Worm (Caenorhabditis elegans) whole organism, L1 larva: ENCODE data around the gene rbr-2.

Experiments
- C16A3.4 ChIP-seq: fragments of 150-350 bp; optimal IDR thresholded peaks from 2 replicates; lab custom pipeline; 2014; ENCODE audit warnings: missing biosample characterization, missing genetic modification characterization
- Y116A8C.19 ChIP-seq: sonication (generic microtip); optimal IDR thresholded peaks from 2 replicates; lab custom pipeline; 2016; ENCODE audit warnings: missing compliant biosample characterization, missing genetic modification characterization, borderline replicate concordance
- aly-2 ChIP-seq: fragments of 150-350 bp; optimal IDR thresholded peaks from 2 replicates; lab custom pipeline; 2014; ENCODE audit warnings: missing biosample characterization, missing genetic modification characterization
- ama-1 ChIP-seq: fragments of 150-350 bp; optimal IDR thresholded peaks from 2 replicates; lab custom pipeline; 2014
- ceh-63 ChIP-seq: fragments of 200-800 bp; sonication (Bioruptor generic); optimal IDR thresholded peaks from 2 replicates; lab custom pipeline; 2018; ENCODE audit warnings: mild to moderate bottlenecking, missing genetic modification characterization, missing compliant biosample characterization
- ceh-8 ChIP-seq: fragments of 200-800 bp; sonication (Bioruptor generic); optimal IDR thresholded peaks from 2 replicates; lab custom pipeline; 2018; ENCODE audit warnings: mild to moderate bottlenecking, missing genetic modification characterization, moderate library complexity, missing compliant biosample characterization
- ceh-90 ChIP-seq: sonication (generic microtip); optimal IDR thresholded peaks from 2 replicates; lab custom pipeline; 2016; ENCODE audit warnings: missing genetic modification characterization, missing compliant biosample characterization
- dpl-1 ChIP-seq, 3 experiments: fragments of 150-350 bp in 2 of 3; sonication (generic microtip) in 1 of 3; optimal IDR thresholded peaks; 2 replicates each; lab custom pipeline; 2014 to 2017; ENCODE audit warnings: missing biosample characterization in 3 of 3, missing genetic modification characterization in 3 of 3, missing genetic modification reagents in 3 of 3
- efl-1 ChIP-seq, 4 experiments: fragments of 150-350 bp; optimal IDR thresholded peaks in 3 of 4; peaks in 1 of 4; 1 replicate in 1 of 4; 2 replicates in 3 of 4; lab custom pipeline; 2014; ENCODE audit warnings: missing biosample characterization in 2 of 4, missing genetic modification characterization in 2 of 4, missing genetic modification reagents in 2 of 4
- efl-3 ChIP-seq: fragments of 200-800 bp; sonication (Bioruptor generic); optimal IDR thresholded peaks from 2 replicates; lab custom pipeline; 2018; ENCODE audit warnings: mild to moderate bottlenecking, missing genetic modification characterization, missing compliant biosample characterization
- egl-13 ChIP-seq: sonication (generic microtip); optimal IDR thresholded peaks from 2 replicates; lab custom pipeline; 2016; ENCODE audit warnings: missing genotype, missing genetic modification reagents, missing genetic modification characterization, missing compliant biosample characterization
- elt-3 ChIP-seq, 6 experiments: fragments of 150-350 bp in 1 of 6; sonication (generic microtip); optimal IDR thresholded peaks; 2 replicates each; lab custom pipeline; 2017 to 2018; ENCODE audit warnings: missing biosample characterization in 6 of 6, missing genetic modification characterization in 6 of 6, inconsistent platforms in 1 of 6
- ets-5 ChIP-seq: fragments of 200-800 bp; sonication (Bioruptor generic); IDR thresholded peaks from 2 replicates; pipeline ENCODE4 v1.3.6; 2022; ENCODE audit warnings: missing genetic modification characterization, missing compliant biosample characterization
- fkh-10 ChIP-seq: sonication (generic microtip); optimal IDR thresholded peaks from 2 replicates; lab custom pipeline; 2017; ENCODE audit warnings: missing biosample characterization, missing genetic modification reagents, missing genetic modification characterization
- fkh-8 ChIP-seq: sonication (generic microtip); optimal IDR thresholded peaks from 2 replicates; lab custom pipeline; 2016; ENCODE audit warnings: mild to moderate bottlenecking, missing genetic modification characterization, missing compliant biosample characterization
- fos-1 ChIP-seq: fragments of 150-350 bp; optimal IDR thresholded peaks from 2 replicates; lab custom pipeline; 2014; ENCODE audit warnings: missing biosample characterization, missing genetic modification characterization
- irx-1 ChIP-seq: sonication (generic microtip); optimal IDR thresholded peaks from 2 replicates; lab custom pipeline; 2016; ENCODE audit warnings: missing genetic modification characterization, missing compliant biosample characterization
- lin-14 ChIP-seq: fragments of 200-800 bp; sonication (Bioruptor generic); optimal IDR thresholded peaks from 2 replicates; lab custom pipeline; 2018; ENCODE audit warnings: mild to moderate bottlenecking, missing genetic modification characterization, moderate library complexity, missing compliant biosample characterization
- lin-15B ChIP-seq: fragments of 150-350 bp; sonication (generic microtip); optimal IDR thresholded peaks from 3 replicates; lab custom pipeline; 2014; ENCODE audit warnings: missing biosample characterization, missing genetic modification characterization
- lin-35 ChIP-seq, 2 experiments: fragments of 150-350 bp; optimal IDR thresholded peaks; 2 replicates each; lab custom pipeline; 2014; ENCODE audit warnings: missing biosample characterization in 2 of 2, missing genetic modification characterization in 2 of 2, missing genetic modification reagents in 2 of 2
- lsy-2 ChIP-seq, 2 experiments: fragments of 150-350 bp; optimal IDR thresholded peaks; 2 replicates each; lab custom pipeline; 2014; ENCODE audit warnings: missing biosample characterization in 2 of 2, missing genetic modification characterization in 2 of 2
- nhr-19 ChIP-seq: fragments of 200-800 bp; sonication (Bioruptor generic); conservative IDR thresholded peaks from 2 replicates; pipeline ENCODE4 v1.3.6; 2022; ENCODE audit warnings: missing genetic modification characterization, missing compliant biosample characterization
- nhr-20 ChIP-seq: sonication (generic microtip); optimal IDR thresholded peaks from 2 replicates; lab custom pipeline; 2016; ENCODE audit warnings: mild to moderate bottlenecking, missing genetic modification characterization, missing compliant biosample characterization
- nhr-76 ChIP-seq: sonication (generic microtip); optimal IDR thresholded peaks from 2 replicates; lab custom pipeline; 2017; ENCODE audit warnings: missing biosample characterization, missing genetic modification characterization
- nhr-90 ChIP-seq: sonication (generic microtip); optimal IDR thresholded peaks from 2 replicates; lab custom pipeline; 2016; ENCODE audit warnings: mild to moderate bottlenecking, missing genetic modification characterization, missing compliant biosample characterization; ENCODE audit not compliant: poor library complexity
- pag-3 ChIP-seq: sonication (generic microtip); optimal IDR thresholded peaks from 2 replicates; lab custom pipeline; 2017; ENCODE audit warnings: missing genetic modification characterization, mild to moderate bottlenecking, missing compliant biosample characterization, antibody characterized with exemption, borderline replicate concordance; ENCODE audit not compliant: insufficient read depth
- pax-3 ChIP-seq: fragments of 200-800 bp; sonication (Bioruptor generic); optimal IDR thresholded peaks from 2 replicates; lab custom pipeline; 2018; ENCODE audit warnings: mild to moderate bottlenecking, missing genetic modification characterization, moderate library complexity, missing compliant biosample characterization
- rnt-1 ChIP-seq: sonication (generic microtip); optimal IDR thresholded peaks from 2 replicates; lab custom pipeline; 2016; ENCODE audit warnings: mild to moderate bottlenecking, missing genetic modification characterization, moderate library complexity, missing compliant biosample characterization
- snpc-4 ChIP-seq: fragments of 150-350 bp; optimal IDR thresholded peaks from 2 replicates; lab custom pipeline; 2014; ENCODE audit warnings: missing biosample characterization, missing genetic modification characterization
- sptf-1 ChIP-seq: fragments of 150-350 bp; optimal IDR thresholded peaks from 2 replicates; lab custom pipeline; 2014; ENCODE audit warnings: missing biosample characterization, missing genetic modification characterization
- unc-130 ChIP-seq: fragments of 150-350 bp; optimal IDR thresholded peaks from 2 replicates; lab custom pipeline; 2017; ENCODE audit warnings: missing biosample characterization, missing genetic modification characterization, inconsistent platforms
- unc-30 ChIP-seq: sonication (generic microtip); optimal IDR thresholded peaks from 2 replicates; lab custom pipeline; 2017; ENCODE audit warnings: missing biosample characterization, missing genetic modification characterization
- unc-62 ChIP-seq: fragments of 150-350 bp; optimal IDR thresholded peaks from 2 replicates; lab custom pipeline; 2014; ENCODE audit warnings: missing biosample characterization, missing genetic modification reagents, missing genetic modification characterization
- unc-86 ChIP-seq: sonication (generic microtip); optimal IDR thresholded peaks from 2 replicates; lab custom pipeline; 2016; ENCODE audit warnings: missing genetic modification characterization, missing compliant biosample characterization
- xbp-1 ChIP-seq: sonication (generic microtip); optimal IDR thresholded peaks from 2 replicates; lab custom pipeline; 2016; ENCODE audit warnings: missing genetic modification characterization, missing compliant biosample characterization
- ztf-11 ChIP-seq, 2 experiments: sonication (generic microtip); optimal IDR thresholded peaks; 2 replicates each; lab custom pipeline; 2016 to 2017; ENCODE audit warnings: missing genetic modification characterization in 2 of 2, missing biosample characterization in 1 of 2, missing compliant biosample characterization in 1 of 2
- ztf-4 ChIP-seq: fragments of 150-350 bp; optimal IDR thresholded peaks from 2 replicates; lab custom pipeline; 2014; ENCODE audit warnings: missing biosample characterization, missing genetic modification characterization

Gene rbr-2

DNA sequence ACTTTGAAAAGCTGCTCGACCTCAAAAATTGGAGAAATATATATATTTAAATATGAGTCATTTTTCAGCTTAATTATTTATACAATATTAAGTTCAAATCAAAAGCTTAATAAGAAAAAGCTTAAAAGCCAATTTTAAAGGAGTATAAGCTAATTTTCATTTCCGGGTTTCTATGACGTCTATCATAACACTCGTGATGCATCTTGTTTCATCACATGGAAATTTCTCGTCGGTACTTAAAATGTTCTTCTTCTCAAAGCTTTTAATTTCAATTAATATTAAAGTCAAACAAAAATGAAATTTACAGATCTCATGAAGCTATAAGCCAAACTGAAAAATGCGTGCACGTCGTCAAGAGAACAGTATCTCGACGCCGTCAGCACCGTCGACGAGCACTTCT lies at the start of gene rbr-2:
rbr-2 (plus strand) TSS at position 301 of the 400 bp plus-strand sequence.
- TF ChIP-seq lin-35 (GFP tag; optimal IDR thresholded peaks at IDR 0.05; lab: Kevin White, UChicago) = no peak
- TF ChIP-seq lin-15B = no peak
- no peak for TF ChIP-seq xbp-1 (tag; lab: Kevin White, UChicago)
- no peak for TF ChIP-seq unc-30
- TF ChIP-seq ama-1 (lab: Kevin White, UChicago) = no peak
- no peak for TF ChIP-seq ceh-8
- no peak for TF ChIP-seq snpc-4 (tag; lab: Kevin White, UChicago)
- no peak for TF ChIP-seq unc-86

DNA sequence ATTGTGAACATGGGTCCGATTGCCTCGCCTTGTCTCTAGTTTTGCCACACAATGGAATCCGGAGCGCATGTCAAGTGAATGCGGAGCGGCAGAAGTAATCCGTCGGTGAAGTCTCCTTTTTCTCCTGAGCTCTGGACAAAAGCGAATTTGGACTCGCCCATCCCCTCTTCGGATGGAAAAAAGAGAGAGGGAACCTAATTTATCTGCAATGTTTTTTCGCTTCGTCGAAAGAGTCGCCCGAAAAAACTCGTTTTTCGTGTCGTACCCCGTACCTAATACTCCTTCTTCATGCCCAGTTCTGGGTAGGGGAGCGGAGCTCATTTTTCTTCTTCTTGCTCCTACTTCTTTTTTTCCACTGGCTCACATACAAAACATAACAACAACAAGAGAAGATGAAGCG lies 49.7 kb upstream of the rbr-2 start:
- TF ChIP-seq fos-1 (tag; lab: Kevin White, UChicago) = no peak
- TF ChIP-seq ets-5 (GFP tag; lab: Robert Waterston, UW) = no peak
- TF ChIP-seq efl-1 (optimal IDR thresholded peaks at IDR 0.05; lab: Kevin White, UChicago) = no peak
- TF ChIP-seq efl-1 (GFP tag; optimal IDR thresholded peaks at IDR 0.05 in 1 of 2; lab: Kevin White, UChicago) = peak in 1 of 2 experiments; percentile 44
- TF ChIP-seq lin-14 (GFP tag; lab: Kevin White, UChicago) = peak; percentile 54

DNA sequence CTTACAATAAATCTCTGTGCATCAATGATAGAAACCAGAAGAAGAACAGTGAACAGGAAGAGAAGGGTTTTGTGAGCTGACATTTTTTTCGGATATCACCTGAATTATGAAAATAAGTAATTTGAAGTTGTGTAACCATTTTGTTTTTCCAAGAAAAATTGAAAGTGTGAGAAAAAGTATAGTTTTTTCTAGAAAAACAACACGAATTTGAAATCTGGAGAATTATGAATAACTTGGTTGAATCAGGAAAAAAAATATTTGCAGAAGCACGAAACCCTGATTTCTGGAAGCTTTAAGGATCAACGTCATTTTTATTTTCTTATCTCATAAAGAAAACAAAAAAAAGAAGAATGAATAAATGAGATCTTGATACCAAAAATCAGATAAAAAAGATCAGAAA lies 45.3 kb upstream of the rbr-2 start, which contains the start of gene F13E9.12:
F13E9.12 (minus strand) TSS at position 101 of the 400 bp plus-strand sequence.
- no peak for TF ChIP-seq sptf-1 (tag; lab: Kevin White, UChicago)
- TF ChIP-seq irx-1 (tag; lab: Kevin White, UChicago) = no peak
- TF ChIP-seq nhr-90 (tag; lab: Kevin White, UChicago) = no peak
- no peak for TF ChIP-seq fkh-8 (tag; lab: Kevin White, UChicago)
- TF ChIP-seq ceh-90 (tag; lab: Kevin White, UChicago) = no peak
- TF ChIP-seq C16A3.4 = no peak

DNA sequence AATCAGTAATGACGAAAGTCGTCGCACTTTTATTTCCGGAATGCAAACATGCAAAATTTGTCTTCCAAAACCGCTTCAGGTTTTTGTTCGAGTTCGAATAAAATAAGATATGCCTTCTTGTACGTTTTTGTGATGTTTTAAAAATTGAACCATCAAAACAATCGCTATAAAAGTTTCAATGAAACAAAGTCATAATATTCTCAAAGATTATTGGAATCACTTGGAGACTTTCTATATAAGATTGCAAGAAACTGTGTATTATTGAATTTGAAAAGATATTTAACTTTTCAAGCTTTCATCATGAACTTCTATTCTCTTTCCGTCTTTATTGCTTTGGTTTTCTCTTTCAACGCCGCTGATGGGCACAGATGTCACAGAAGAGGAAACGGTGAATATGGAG lies 43.0 kb upstream of the rbr-2 start, which contains the start of gene fipr-14:
fipr-14 (plus strand) TSS at position 301 of the 400 bp plus-strand sequence.
- TF ChIP-seq efl-3 = no peak
- TF ChIP-seq fkh-10 (GFP tag; lab: Kevin White, UChicago) = no peak
- TF ChIP-seq ztf-11 (tag; optimal IDR thresholded peaks at IDR 0.05; lab: Kevin White, UChicago) = no peak
- no peak for TF ChIP-seq nhr-20
- no peak for TF ChIP-seq ceh-63 (GFP tag; lab: Kevin White, UChicago)
- TF ChIP-seq rnt-1 = no peak
- TF ChIP-seq elt-3 (tag; optimal IDR thresholded peaks at IDR 0.05; lab: Kevin White, UChicago) = no peak
- TF ChIP-seq nhr-19 = no peak
- TF ChIP-seq nhr-76 (tag; lab: Kevin White, UChicago) = no peak
- no peak for TF ChIP-seq ztf-4
- TF ChIP-seq lsy-2 (tag; optimal IDR thresholded peaks at IDR 0.05; lab: Kevin White, UChicago) = no peak

DNA sequence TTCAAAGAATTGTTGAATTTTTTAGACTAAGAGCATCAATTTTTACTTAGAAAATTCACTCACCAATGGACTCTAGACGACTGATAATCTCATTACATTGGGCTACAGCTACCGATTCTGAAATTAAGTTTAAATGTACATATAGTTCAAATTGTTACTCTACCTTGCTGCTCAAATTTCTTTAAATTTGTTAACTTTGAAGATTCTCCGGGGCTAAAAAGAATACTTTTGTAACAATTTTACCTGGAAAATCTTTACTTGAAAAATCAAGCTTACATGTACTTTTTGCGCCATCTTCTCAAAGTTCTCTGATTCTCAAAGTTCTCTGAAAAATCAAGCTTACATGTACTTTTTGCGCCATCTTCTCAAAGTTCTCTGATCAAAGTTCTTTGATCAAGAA lies 40.3 kb upstream of the rbr-2 start, which contains the start of gene sdz-13:
sdz-13 (minus strand) TSS at position 101 of the 400 bp plus-strand sequence.
- TF ChIP-seq pag-3 (tag; lab: Kevin White, UChicago) (no peak), unc-62 (no peak), egl-13 (no peak), pax-3 (tag; lab: Kevin White, UChicago) (no peak), unc-130 (tag; lab: Kevin White, UChicago) (no peak), nhr-76 (tag; lab: Kevin White, UChicago) (no peak), lsy-2 (tag; optimal IDR thresholded peaks at IDR 0.05; lab: Kevin White, UChicago) (no peak), nhr-19 (no peak), C16A3.4 (no peak), aly-2 (no peak), xbp-1 (tag; lab: Kevin White, UChicago) (no peak), dpl-1 (GFP tag; optimal IDR thresholded peaks at IDR 0.05; lab: Kevin White, UChicago) (no peak), unc-86 (no peak), Y116A8C.19 (no peak)
